Fruit fly (Drosophila melanogaster): ENCODE results near the gene Leash.
A peak's percentile ranks its signal among the peaks of the same experiment; 100 is the strongest.

The Leash gene

DNA sequence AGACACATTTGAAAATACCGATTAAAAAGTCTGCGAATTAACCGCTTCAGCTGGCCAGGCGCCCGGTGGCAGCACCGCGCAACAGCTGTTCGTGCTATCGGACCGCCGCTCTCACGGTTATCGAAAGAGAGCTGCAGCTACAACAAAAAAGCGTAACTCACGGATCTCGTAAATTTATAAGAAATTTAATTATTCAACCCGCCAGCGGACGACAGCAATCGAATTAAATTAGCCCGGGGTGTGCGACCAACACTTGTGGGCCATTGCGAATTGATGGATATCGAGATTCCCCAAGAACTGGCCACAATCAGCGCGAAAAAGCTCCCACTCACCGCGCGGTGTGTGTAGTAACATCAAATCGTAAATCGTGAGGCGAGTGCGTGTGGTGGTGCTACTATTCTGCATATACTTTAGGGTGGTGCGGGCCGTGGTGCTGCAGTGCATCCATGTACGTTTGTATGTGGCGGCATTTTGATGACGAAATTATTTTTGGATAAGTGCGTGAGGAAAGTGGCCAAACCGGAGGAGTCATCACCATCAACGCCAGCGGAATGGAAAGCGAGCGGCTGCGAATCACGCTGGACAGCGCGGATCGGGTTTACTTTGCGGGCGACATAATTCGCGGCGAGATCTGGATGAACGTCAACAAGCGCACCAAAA lies at the start of gene Leash:
TSS of gene Leash (plus strand) at position 119 of the 660 bp plus-strand sequence.
- TF ChIP-seq CG8478 (optimal IDR thresholded peaks at IDR 0.05) (no peak), CTCF (optimal IDR thresholded peaks at IDR 0.05) (no peak)

DNA sequence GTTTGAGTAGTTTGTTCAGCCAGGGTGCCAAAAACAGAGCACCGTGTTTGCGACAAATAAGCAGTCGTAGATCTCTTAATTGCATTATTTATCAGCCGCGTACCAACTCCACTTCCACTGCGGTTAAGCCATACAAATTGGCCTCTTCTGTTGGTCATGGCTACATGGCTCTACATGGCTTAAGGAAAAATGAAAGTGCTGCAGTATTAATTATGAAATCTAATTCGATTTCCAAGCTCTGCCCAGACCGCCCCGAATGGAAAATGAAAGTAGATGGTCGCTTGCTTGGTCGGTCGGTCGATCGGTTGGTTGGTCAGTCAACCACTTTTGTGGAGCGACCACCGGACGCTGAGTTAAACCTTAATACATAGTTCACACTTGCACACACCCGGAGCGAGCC lies 48.4 kb upstream of the Leash start:
- TF ChIP-seq CG8478 (optimal IDR thresholded peaks at IDR 0.05) (no peak), CTCF (optimal IDR thresholded peaks at IDR 0.05) (no peak)

DNA sequence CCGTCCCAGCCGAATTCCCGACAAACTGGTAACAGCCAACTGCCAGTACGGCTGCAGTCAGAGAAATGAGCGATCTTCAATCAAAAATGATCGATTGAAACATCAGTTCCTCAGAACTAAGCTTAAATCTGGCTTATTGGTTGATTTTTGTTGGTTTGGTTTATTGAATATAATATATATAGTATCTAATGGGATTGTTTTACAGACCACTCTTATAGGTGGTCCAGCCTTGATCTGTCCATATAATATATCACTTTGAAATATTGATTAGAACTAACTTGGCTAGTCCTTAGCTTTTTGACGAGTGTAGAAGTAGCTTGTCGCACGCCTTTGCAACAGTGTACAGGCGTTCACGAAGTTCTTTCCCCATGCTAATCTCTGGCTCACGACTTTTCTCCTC lies 42.9 kb upstream of the Leash start:
- no peak for TF ChIP-seq CG8478 (optimal IDR thresholded peaks at IDR 0.05)
- TF ChIP-seq CTCF (optimal IDR thresholded peaks at IDR 0.05): no peak

DNA sequence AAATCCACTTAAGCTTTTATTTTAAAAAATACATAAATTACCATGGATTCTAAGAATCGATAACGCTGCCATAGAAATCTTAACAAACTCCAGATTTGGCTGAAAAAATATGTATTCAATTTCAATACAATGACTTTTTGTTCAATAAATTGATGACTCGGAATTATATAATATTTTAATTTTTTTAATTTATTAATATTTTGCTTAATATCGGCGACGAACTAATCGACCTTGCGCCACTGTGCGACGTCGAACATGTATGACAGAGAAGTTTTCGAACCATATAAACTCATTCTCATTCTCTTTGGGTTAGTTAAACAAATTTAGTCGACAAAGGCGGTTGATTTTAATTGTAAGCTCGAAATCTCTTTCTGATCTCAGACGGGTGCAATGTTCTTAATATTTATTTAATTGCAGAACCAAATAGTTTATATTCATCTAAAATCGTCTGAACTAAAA lies 35.8 kb upstream of the Leash start, which contains the start of gene CG42394:
TSS of gene CG42394 (plus strand) at position 311 of the 459 bp plus-strand sequence.
- TF ChIP-seq CG8478 (optimal IDR thresholded peaks at IDR 0.05): no peak
- no peak for TF ChIP-seq CTCF (optimal IDR thresholded peaks at IDR 0.05)

DNA sequence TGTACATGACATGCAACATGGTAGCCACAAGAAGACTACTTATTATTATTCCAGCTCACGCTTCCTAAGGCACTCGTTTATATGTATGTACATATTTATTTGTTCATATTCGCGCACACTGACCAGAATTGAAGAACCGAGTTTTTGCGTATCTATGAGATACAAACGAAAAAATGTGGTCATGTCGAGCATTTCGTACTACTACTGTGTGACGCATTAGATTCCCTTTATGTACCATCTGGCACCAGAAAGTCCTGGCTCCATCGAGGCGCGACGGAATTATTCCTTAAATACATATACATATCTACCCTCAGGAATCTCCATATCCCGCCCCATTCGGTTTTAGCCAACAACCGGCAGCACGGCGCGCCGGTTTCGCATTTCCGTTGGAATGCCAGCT lies 34.7 kb upstream of the Leash start:
- TF ChIP-seq CG8478 (optimal IDR thresholded peaks at IDR 0.05): no peak
- no peak for TF ChIP-seq CTCF (optimal IDR thresholded peaks at IDR 0.05)

DNA sequence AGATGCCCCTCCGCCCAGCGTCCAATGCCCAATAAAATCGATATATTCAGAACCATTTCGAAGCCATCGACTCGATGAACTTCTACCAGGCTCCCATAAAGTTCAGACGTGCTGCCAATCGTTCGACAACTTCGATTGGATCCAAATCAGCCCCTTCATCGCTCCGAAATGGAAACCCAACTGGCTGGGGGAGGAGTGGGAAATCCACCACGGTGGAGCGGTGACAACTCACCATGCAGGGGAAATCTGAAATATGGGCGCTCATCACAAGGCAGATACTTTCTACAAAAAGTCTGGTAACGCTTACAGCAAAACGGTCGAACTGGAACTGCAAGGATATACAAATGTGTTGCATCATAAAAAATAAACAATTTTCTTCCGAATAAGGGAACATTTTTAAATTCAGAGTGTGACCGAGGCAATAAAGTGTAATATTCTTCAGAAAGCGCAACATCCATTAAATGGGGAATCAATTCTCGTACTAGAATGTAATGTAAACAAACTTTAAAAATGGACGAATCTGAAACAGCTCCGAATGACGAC lies 33.0 kb upstream of the Leash start, which contains the start of gene CG4565:
TSS of gene CG4565 (plus strand) at position 493 of the 543 bp plus-strand sequence.
- no peak for TF ChIP-seq CG8478 (optimal IDR thresholded peaks at IDR 0.05)
- no peak for TF ChIP-seq CTCF (optimal IDR thresholded peaks at IDR 0.05)

DNA sequence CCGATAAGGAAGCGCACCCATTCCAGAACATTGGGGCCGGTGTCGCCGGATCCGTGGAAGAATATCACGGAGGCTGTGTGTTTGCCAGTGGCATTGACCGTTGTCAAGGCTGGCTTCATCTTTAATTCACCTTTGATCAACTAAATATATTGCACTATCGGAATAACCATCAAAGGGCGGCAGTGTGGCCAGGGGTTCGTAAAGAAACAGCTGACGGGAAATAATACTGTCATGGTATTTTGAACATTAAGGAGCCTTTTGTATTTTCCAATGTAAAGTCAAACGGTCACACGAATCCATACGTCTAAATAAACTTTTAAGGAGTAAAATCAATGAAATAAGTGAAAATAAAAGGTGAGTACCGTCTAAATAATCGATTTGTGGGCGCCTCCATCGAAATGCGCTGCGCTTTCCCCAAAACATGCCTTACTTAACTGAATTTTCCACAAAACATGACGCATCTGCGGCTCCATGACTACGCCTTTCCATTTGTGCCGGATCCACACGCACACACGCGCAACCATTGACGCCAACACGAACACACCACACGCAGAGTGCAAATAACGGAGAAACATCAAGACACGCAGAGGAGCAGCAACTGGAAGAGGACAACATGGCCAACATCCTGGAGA lies 31.0 kb upstream of the Leash start, which contains the start of the genes CG6567 and CG4511:
TSS of gene CG6567 (minus strand) at position 209 of the 632 bp plus-strand sequence.
TSS of gene CG4511 (plus strand) at position 259 of the 632 bp plus-strand sequence.
- TF ChIP-seq CG8478 (optimal IDR thresholded peaks at IDR 0.05) (no peak), CTCF (optimal IDR thresholded peaks at IDR 0.05) (no peak)

DNA sequence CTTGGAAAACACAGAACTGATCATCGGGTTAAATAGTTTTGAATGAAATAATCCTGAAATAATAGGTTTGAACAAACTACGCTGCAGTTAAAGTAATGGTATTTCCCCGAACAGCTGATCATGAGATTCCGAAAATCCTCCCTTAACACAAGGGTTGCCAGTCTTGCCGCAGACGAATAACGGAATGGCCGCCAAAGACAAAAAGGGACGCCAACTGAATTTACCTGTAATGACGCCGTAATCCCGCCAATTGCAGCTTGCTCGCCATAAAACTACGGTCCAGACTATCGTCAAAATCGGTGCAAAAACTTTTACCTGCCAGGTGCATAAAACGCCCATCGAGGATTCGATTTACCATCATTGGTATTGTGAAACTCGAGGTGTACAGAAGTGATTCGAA lies 28.7 kb upstream of the Leash start, which contains the start of gene CG4570:
TSS of gene CG4570 (plus strand) at position 190 of the 400 bp plus-strand sequence.
- TF ChIP-seq CG8478 (optimal IDR thresholded peaks at IDR 0.05) (no peak), CTCF (optimal IDR thresholded peaks at IDR 0.05) (no peak)

DNA sequence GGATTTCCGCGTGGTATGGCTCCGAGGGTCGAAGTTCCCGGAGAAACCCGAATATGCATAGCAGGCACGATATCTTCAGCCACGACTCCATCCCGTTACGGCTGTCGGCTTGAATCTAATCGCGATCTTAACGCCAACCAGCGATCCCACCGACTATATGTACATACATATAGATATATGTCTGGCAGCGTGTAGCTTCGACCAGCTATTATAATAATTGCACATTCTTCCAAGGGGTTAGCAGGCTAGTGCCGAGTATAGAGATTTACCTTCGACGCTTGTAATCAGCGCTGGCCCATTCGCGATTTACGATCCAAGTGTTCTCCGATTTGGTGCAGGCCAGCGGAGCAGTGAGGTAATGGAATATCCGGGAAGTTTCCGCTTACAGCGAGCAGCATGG lies 25.6 kb upstream of the Leash start, which contains the start of gene CG14694:
TSS of gene CG14694 (minus strand) at position 101 of the 400 bp plus-strand sequence.
- TF ChIP-seq CTCF (optimal IDR thresholded peaks at IDR 0.05) (no peak), CG8478 (optimal IDR thresholded peaks at IDR 0.05) (no peak)

DNA sequence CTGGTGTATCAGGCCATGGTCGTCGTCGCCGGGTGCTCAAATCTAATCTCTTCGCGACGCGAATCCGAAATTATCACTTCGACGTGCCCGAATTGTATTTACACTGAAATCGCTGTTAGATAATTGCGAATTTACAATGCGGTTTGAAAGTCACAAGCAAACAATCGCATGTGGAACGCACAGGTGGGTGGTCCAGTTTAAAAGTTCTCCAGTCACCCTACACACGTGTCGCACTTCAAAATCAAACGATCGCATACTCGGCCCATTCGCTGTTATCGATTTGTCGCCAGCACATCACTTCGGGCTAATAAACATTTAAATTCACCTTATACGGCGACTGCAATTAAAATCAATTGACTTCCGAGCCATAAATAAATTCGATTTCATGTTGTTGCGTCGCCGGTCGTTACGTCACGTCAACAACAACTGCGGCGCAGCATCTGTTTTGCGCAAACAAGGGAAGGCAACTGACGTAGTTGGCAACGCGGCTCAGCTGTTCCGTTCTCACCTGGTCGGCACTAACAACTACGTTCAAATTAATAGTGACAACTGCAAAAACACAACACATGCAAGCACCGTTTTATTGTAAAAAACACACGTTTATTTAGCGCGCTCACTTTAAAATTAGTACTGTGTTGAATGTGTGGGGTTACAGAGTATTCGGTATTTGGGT lies 22.4 kb upstream of the Leash start, which contains the start of gene CG6574:
TSS of gene CG6574 (minus strand) at position 216 of the 673 bp plus-strand sequence.
- TF ChIP-seq CTCF (optimal IDR thresholded peaks at IDR 0.05): no peak

DNA sequence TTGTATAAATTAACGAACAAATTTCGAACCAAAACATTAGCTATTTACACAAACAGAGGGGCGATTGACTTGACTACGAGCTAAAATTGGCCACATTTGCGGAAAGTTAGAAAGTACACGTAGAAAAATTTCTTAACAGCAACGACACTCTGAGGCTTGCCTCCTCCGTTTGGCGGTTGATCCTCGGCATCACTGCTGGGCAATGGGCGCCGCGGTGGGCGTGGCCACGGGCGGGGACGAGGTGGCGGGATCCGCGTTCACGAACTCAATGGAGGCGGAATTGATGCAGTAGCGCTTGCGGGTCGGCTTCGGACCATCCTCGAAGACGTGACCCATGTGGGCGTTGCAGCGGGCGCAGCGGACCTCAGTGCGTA lies 21.9 kb upstream of the Leash start:
- TF ChIP-seq CTCF (optimal IDR thresholded peaks at IDR 0.05): no peak
- TF ChIP-seq CG8478 (optimal IDR thresholded peaks at IDR 0.05): no peak

DNA sequence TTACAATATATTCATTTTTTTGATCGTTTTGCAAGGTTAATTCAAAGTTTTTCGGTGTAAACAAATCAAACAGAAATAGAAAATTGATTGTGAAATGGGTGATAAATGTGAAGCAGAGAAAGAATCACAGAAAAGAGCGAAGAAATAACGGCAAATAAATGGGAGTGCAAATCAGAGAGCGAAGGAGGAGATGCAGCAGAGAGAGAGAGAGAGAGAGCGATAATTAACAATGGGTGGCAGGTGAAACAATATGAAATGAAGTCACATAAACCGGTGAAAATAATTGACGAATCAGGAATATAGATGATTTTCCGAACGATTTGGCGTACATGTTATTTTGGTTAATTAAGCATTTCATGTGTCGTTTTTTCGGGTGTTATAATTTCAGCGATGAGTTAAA lies 21.4 kb upstream of the Leash start:
- TF ChIP-seq CTCF (optimal IDR thresholded peaks at IDR 0.05): no peak
- no peak for TF ChIP-seq CG8478 (optimal IDR thresholded peaks at IDR 0.05)

DNA sequence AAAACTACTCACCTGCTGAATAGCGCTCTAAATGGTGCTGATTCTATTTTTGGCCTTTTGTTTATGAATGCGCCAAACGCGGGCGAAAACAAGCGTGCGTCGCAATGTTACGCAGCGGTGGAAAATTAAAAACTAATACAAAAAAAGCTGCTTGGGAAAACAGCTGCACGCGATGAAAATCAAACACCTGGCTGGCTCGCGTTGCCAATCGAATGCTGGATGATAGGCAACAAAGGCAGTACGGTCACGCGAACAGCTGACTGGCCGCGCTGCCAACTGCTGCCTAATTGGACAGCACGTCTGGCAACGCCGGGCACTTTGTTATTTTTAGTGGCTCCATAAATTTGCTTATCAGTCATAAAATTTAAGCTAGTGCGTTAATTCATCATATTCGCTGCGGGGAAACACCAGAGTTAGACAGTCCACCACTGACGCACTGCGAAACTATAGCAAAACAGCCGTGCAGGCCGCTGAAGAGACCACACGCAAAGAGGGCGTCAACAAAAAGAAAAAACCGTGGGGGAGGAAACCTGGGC lies 16.8 kb upstream of the Leash start, which contains the start of the genes SelR and Tsp86D:
TSS of gene SelR (minus strand) at position 216 of the 536 bp plus-strand sequence.
TSS of gene Tsp86D (plus strand) at position 282 of the 536 bp plus-strand sequence.
- TF ChIP-seq CG8478 (optimal IDR thresholded peaks at IDR 0.05) (no peak), CTCF (optimal IDR thresholded peaks at IDR 0.05) (peak; percentile 42 to 44)

DNA sequence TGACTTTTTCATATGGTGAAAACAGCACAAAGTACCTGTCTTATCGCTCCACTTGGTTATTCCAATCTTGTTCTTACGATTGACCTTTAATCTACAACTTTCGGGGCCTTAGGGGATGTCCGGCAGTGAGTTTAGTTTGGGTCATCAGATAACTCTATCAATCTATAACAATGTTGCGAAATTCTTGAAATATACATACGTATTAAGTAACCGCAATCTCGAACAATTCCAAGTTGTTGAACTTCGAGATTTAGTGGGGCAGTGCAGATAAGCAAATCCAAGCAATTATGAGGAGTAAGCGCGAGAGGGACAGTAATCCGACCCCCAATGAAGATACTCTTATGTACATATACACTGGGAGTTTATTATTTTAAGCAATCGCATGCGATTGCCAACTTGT lies 14.8 kb upstream of the Leash start:
- TF ChIP-seq CTCF (optimal IDR thresholded peaks at IDR 0.05) (no peak), CG8478 (optimal IDR thresholded peaks at IDR 0.05) (no peak)
